Worm (Caenorhabditis elegans): ENCODE results near the gene C25G6.3.

C25G6.3 gene

DNA sequence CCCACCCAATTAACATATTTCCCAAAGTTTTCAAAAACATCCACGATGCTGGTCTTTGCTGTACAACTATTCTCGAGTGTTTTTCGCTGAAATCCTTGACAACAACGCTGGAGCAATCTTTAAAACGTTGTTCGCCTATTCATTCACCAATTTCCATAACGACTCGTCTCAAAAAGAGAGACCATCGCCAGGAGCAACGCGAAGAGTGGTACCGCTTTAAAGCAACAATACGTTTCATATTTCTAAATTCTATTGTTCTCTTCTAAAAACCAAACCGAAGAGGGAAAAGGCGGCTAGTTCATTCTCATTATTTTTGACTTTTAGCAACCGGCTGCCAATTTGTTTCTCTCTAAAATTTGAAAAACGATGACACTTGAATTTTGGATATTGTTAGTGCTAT lies 31.9 kb upstream of the C25G6.3 start, which contains the start of gene C25G6.1:
C25G6.1 (plus strand) TSS at position 301 of the 400 bp plus-strand sequence.
- TF ChIP-seq lin-14 (GFP tag; optimal IDR thresholded peaks at IDR 0.05) (no peak), unc-98 (GFP tag; IDR thresholded peaks at IDR 0.05) (no peak), snu-23 (GFP tag; optimal IDR thresholded peaks at IDR 0.05) (no peak), jun-1 (tag; optimal IDR thresholded peaks at IDR 0.05) (no peak), sptf-1 (tag; optimal IDR thresholded peaks at IDR 0.05) (no peak), ets-5 (GFP tag; IDR thresholded peaks at IDR 0.05) (no peak), mef-2 (tag; optimal IDR thresholded peaks at IDR 0.05) (no peak), mep-1 (tag; optimal IDR thresholded peaks at IDR 0.05) (no peak), nhr-28 (tag; optimal IDR thresholded peaks at IDR 0.05) (no peak), vab-15 (tag; optimal IDR thresholded peaks at IDR 0.05) (no peak)

DNA sequence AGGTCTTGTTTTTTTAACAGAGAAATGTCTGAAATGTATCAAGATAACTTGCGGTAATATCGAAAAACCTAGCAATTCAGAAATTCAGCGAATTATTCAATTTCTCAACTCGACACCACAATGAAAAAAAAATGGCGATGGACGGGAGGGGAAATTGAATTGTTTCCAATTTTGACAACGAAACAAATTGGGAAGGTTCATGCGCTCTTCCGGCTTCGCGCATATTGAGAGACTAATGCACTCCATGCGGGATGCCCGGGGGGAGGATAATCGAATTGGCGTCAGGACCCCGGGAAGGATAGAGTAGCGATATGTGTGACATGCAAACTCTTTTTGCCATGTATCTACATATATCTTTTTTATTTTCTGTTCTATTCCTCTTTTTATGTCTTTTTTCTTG lies 26.6 kb upstream of the C25G6.3 start:
- TF ChIP-seq ces-1 (GFP tag; optimal IDR thresholded peaks at IDR 0.05) (peak; percentile 57), tbx-2 (tag; optimal IDR thresholded peaks at IDR 0.05) (peak; percentile 60), fkh-10 (GFP tag; optimal IDR thresholded peaks at IDR 0.05) (no peak), mab-9 (GFP tag; IDR thresholded peaks at IDR 0.05) (no peak), ceh-8 (GFP tag; optimal IDR thresholded peaks at IDR 0.05) (peak; percentile 9), nhr-71 (tag; optimal IDR thresholded peaks at IDR 0.05) (peak; percentile 36), lin-14 (GFP tag; optimal IDR thresholded peaks at IDR 0.05) (peak; percentile 90), C34B4.2 (tag; optimal IDR thresholded peaks at IDR 0.05) (no peak), nhr-47 (tag; optimal IDR thresholded peaks at IDR 0.05) (peak; percentile 35)

DNA sequence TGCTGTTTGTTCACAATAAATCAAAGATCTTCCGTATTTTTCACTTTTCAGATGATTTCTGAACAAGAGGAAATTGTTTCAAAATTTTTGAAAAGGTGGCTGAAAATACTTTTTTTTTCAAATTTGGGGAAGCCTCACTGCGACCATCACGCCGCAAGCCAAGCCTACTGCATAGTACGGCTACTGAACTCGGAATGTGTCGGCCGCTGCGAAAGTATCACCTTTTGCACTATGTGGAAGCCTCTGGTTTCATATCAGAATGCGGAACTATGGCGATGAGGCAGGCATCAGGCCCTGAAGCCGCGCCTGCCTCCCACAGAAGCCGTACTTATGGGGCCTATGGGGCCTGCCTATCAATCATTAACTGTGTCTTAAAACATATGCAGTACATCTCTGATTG lies 19.0 kb upstream of the C25G6.3 start:
- no peak for TF ChIP-seq elt-3 (tag; optimal IDR thresholded peaks at IDR 0.05)
- TF ChIP-seq nhr-84 (tag; optimal IDR thresholded peaks at IDR 0.05) = no peak
- no peak for TF ChIP-seq snu-23 (GFP tag; optimal IDR thresholded peaks at IDR 0.05)
- no peak for TF ChIP-seq C16A3.4 (tag; optimal IDR thresholded peaks at IDR 0.05)
- no peak for TF ChIP-seq alr-1 (tag; optimal IDR thresholded peaks at IDR 0.05; ENCODE audit: borderline replicate concordance)
- TF ChIP-seq hlh-4 (tag; optimal IDR thresholded peaks at IDR 0.05) = no peak
- no peak for TF ChIP-seq blmp-1 (tag; optimal IDR thresholded peaks at IDR 0.05)

DNA sequence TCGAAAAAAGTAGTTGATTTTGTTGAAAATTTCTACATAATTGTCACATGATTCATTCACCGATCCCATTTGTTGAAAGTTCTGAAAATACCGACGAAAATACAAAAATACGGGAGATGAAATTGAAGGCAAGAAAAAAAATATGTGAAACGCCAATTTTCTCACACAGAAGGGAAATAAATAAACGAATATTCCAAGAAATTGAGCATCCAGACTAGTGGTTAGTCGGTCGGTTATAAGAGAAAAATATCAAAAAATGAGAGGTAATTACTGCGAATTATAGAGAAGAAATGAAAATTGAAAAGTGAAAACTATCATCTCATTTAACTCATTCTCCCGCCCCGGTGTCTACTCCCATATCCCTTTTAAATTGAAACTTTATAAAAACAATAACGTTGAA lies 16.8 kb upstream of the C25G6.3 start, which contains the start of gene npr-11:
npr-11 (minus strand) TSS at position 101 of the 400 bp plus-strand sequence.
- no peak for TF ChIP-seq efl-1 (optimal IDR thresholded peaks at IDR 0.05)
- TF ChIP-seq efl-1 (GFP tag; optimal IDR thresholded peaks at IDR 0.05 in 1 of 2) = peak in 1 of 2 experiments; percentile 64
- TF ChIP-seq sptf-1 (tag; optimal IDR thresholded peaks at IDR 0.05) = no peak

DNA sequence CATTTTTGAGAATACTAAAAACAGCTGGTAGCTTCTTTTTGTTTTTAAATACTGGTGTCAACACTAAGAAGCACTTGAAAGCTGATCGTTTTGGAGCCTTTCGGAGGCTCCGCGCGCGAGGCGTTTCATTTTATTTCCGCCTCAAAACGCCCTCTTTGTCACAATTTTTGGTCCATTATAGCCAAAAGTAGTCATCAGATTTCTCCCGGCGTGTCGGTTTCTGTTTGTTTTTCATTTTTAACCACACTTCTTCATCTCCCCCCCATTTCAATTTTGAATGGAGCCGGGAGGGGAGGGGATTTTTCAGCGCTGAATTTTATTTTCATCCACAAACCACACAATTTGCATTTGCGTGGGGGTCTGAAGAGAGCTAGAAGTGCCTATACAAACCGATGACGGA lies 11.0 kb upstream of the C25G6.3 start, which contains the start of gene C25G6.4:
C25G6.4 (minus strand) TSS at position 101 of the 400 bp plus-strand sequence.
- no peak for TF ChIP-seq dsc-1 (tag; optimal IDR thresholded peaks at IDR 0.05)
- no peak for TF ChIP-seq efl-1 (optimal IDR thresholded peaks at IDR 0.05)
- TF ChIP-seq efl-1 (GFP tag; optimal IDR thresholded peaks at IDR 0.05 in 1 of 2) = peak in 1 of 2 experiments; percentile 24

DNA sequence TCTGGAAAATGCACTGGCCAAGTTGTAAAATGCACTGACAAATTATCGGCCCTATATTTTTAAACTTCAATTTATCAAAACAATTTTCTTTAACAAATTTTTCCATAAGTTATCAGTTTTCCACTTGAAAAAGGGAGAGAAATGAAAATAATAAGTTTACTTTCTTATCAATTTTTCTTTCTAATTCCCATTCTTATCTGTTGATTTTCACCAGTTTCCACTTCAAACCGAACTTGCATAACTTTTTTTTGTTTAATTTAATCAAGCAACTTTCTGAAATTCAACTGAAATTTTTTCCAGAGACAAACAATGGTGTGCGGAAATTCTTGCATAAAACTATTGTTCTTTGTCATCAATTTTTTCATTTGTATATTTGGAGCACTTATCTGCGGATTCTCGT lies 7.0 kb upstream of the C25G6.3 start, which contains the start of gene tsp-9:
tsp-9 (plus strand) TSS at position 301 of the 400 bp plus-strand sequence.
- TF ChIP-seq lin-35 (GFP tag; optimal IDR thresholded peaks at IDR 0.05) (peak in 1 of 2 experiments; percentile 25), nhr-76 (tag; optimal IDR thresholded peaks at IDR 0.05) (no peak), nhr-84 (tag; optimal IDR thresholded peaks at IDR 0.05) (no peak), unc-130 (tag; optimal IDR thresholded peaks at IDR 0.05) (no peak), fkh-8 (tag; optimal IDR thresholded peaks at IDR 0.05) (no peak), dpl-1 (GFP tag; optimal IDR thresholded peaks at IDR 0.05) (no peak), fkh-4 (tag; optimal IDR thresholded peaks at IDR 0.05; ENCODE audit: borderline replicate concordance) (no peak), pag-3 (tag; optimal IDR thresholded peaks at IDR 0.05; ENCODE audit: borderline replicate concordance, insufficient read depth) (no peak), tbx-2 (tag; optimal IDR thresholded peaks at IDR 0.05) (no peak), irx-1 (tag; optimal IDR thresholded peaks at IDR 0.05) (no peak), mep-1 (tag; optimal IDR thresholded peaks at IDR 0.05) (no peak), mab-9 (GFP tag; IDR thresholded peaks at IDR 0.05) (no peak), unc-30 (tag; optimal IDR thresholded peaks at IDR 0.05) (no peak), elt-2 (tag; optimal IDR thresholded peaks at IDR 0.05) (peak; percentile 47)

Measured in whole organism, L1 larva.